Fruit fly (Drosophila melanogaster): ENCODE measurements around the gene CG7369.

dm6 chr3L:22795604-22796003 is 54.0 kb downstream of the CG7369 start:
- TF ChIP-seq psq (optimal IDR thresholded peaks at IDR 0.05), result no peak
- TF ChIP-seq Sin3A (optimal IDR thresholded peaks at IDR 0.05), result no peak
- TF ChIP-seq insv (optimal IDR thresholded peaks at IDR 0.05), result no peak
- no peak for TF ChIP-seq ttk (optimal IDR thresholded peaks at IDR 0.05)
- TF ChIP-seq h (optimal IDR thresholded peaks at IDR 0.05), result no peak
